Worm (Caenorhabditis elegans): ENCODE data around the gene F48F7.5.

F48F7.5 gene

DNA sequence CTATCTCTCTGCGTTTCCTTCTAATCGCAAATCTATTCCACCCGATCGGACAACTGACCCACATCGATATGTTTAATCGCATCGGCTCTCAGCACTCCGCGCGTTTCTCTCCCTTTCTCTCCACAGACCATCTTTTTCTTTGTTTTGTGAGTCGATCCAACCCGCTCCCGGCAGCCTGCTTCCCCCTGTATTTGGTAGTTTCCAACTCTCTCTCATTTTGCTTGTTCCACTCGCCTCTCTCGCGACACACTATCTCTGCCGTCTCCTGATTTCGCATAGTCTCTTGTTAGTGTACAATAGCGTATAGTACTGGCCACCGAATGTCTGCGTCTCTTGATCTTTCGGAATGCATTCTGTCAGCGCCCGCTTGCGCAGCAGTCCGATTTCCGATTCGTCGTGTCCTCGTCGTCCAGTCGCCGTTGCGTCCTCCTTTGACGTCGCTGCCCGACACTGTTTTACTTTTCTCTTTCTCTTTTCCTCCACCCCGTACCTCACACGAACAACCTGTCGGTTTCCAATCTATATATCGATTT lies 24.8 kb upstream of the F48F7.5 start (continued):
- no peak for TF ChIP-seq mdt-29 (GFP tag; IDR thresholded peaks at IDR 0.05)
- no peak for TF ChIP-seq F26F4.8 (GFP tag; conservative IDR thresholded peaks at IDR 0.05)
- 0 out of 2 replicates have a peak, but pooled peaks have one; percentile 21 for TF ChIP-seq lin-38 (GFP tag; IDR thresholded peaks at IDR 0.05)
- TF ChIP-seq mdl-1 (tag; optimal IDR thresholded peaks at IDR 0.05) = peak in 1 of 2 experiments; percentile 36
- TF ChIP-seq pha-4 (GFP tag; IDR thresholded peaks at IDR 0.05) = no peak; the same call in 1 of the 2 replicates
- TF ChIP-seq pha-4 (tag; optimal IDR thresholded peaks at IDR 0.05) = no peak
- peak; percentile 23 for TF ChIP-seq spr-1 (tag; optimal IDR thresholded peaks at IDR 0.05)
- TF ChIP-seq nhr-10 (tag; optimal IDR thresholded peaks at IDR 0.05) = peak; percentile 14

ce11 chrX:13952347-13952746 lies 23.1 kb upstream of the F48F7.5 start:
- TF ChIP-seq hlh-30 (tag; optimal IDR thresholded peaks at IDR 0.05; ENCODE audit: insufficient read depth) (no peak), snpc-4 (tag; optimal IDR thresholded peaks at IDR 0.05) (no peak), madf-5 (GFP tag; IDR thresholded peaks at IDR 0.05) (0 out of 4 replicates have a peak, but pooled peaks of 1 of the 2 experiments have one; percentile 24), set-16 (GFP tag; IDR thresholded peaks at IDR 0.05) (peak; percentile 56; the same call in 1 of the 2 replicates), tag-97 (GFP tag; IDR thresholded peaks at IDR 0.05) (no peak), snpc-1.2 (GFP tag; IDR thresholded peaks at IDR 0.05) (peak; percentile 14; the same call in 1 of the 2 replicates), zip-2 (tag; optimal IDR thresholded peaks at IDR 0.05) (no peak), nhr-10 (tag; optimal IDR thresholded peaks at IDR 0.05) (no peak)

ce11 chrX:13958451-13958850 lies 17.0 kb upstream of the F48F7.5 start:
- TF ChIP-seq Y105C5A.15 (GFP tag; IDR thresholded peaks at IDR 0.05) (no peak), unc-62 (GFP tag; optimal IDR thresholded peaks at IDR 0.05 in 1 of 2) (peak in 1 of 2 experiments; percentile 46), unc-62 (tag; optimal IDR thresholded peaks at IDR 0.05) (no peak)

DNA sequence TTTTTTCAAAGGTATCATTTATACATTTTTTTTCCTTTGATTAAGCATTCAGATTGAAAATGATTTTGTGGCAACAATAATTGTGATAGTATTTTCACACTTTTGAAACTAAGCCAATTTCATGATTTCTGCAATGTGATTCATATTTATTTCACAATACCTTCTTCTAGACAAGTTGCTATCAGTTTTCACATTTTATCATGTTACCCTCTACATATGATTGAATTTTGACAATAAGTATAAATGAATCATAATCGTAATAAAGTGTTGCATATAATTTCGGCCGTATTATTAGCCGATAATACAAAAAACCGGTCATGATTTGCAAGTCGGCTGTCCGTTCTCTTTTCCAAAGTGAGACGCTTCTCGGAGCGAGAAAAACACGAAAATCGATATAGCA lies 16.1 kb upstream of the F48F7.5 start:
- TF ChIP-seq spr-1 (tag; optimal IDR thresholded peaks at IDR 0.05) (no peak), zfp-2 (tag; optimal IDR thresholded peaks at IDR 0.05) (no peak), jun-1 (tag; optimal IDR thresholded peaks at IDR 0.05) (no peak), daf-16 (GFP tag; optimal IDR thresholded peaks at IDR 0.05) (no peak), daf-16 (tag; optimal IDR thresholded peaks at IDR 0.05) (peak; percentile 29), ceh-32 (tag; optimal IDR thresholded peaks at IDR 0.05; ENCODE audit: poor library complexity) (no peak), hmg-1.1 (GFP tag; IDR thresholded peaks at IDR 0.05) (no peak), nhr-28 (tag; optimal IDR thresholded peaks at IDR 0.05) (peak; percentile 12), ztf-7 (tag; optimal IDR thresholded peaks at IDR 0.05) (no peak), dmd-8 (GFP tag; IDR thresholded peaks at IDR 0.05) (no peak), lim-7 (GFP tag; IDR thresholded peaks at IDR 0.05) (no peak), ces-1 (GFP tag; optimal IDR thresholded peaks at IDR 0.05) (no peak), D1046.2 (GFP tag; IDR thresholded peaks at IDR 0.05) (no peak), lin-38 (GFP tag; IDR thresholded peaks at IDR 0.05) (no peak), hlh-30 (tag; optimal IDR thresholded peaks at IDR 0.05; ENCODE audit: insufficient read depth) (peak; percentile 22), lir-3 (tag; optimal IDR thresholded peaks at IDR 0.05) (no peak), ceh-62 (tag; optimal IDR thresholded peaks at IDR 0.05) (no peak), Y75B8A.6 (GFP tag; IDR thresholded peaks at IDR 0.05) (no peak), lin-29 (GFP tag; IDR thresholded peaks at IDR 0.05) (no peak), aly-2 (tag; optimal IDR thresholded peaks at IDR 0.05) (no peak), tra-1 (GFP tag; IDR thresholded peaks at IDR 0.05) (no peak), nhr-6 (tag; optimal IDR thresholded peaks at IDR 0.05) (no peak), daf-12 (tag; optimal IDR thresholded peaks at IDR 0.05) (no peak), skn-1 (tag; optimal IDR thresholded peaks at IDR 0.05) (no peak), F10B5.3 (tag; optimal IDR thresholded peaks at IDR 0.05) (no peak), T20F7.1 (GFP tag; optimal IDR thresholded peaks at IDR 0.05) (no peak), ceh-20 (GFP tag; IDR thresholded peaks at IDR 0.05) (no peak), pqm-1 (tag; optimal IDR thresholded peaks at IDR 0.05) (peak; percentile 55), mxl-3 (GFP tag; optimal IDR thresholded peaks at IDR 0.05) (no peak), zip-2 (tag; optimal IDR thresholded peaks at IDR 0.05) (no peak), spr-3 (GFP tag; optimal IDR thresholded peaks at IDR 0.05) (no peak), F44E2.7 (GFP tag; IDR thresholded peaks at IDR 0.05) (no peak), madf-5 (GFP tag; IDR thresholded peaks at IDR 0.05) (no peak), zip-11 (GFP tag; IDR thresholded peaks at IDR 0.05) (no peak)
